Fruit fly (Drosophila melanogaster): Measurements from ENCODE around the gene Tengl3.
A peak's percentile ranks its signal among the peaks of the same experiment; 100 is the strongest.

Tengl3 gene

DNA sequence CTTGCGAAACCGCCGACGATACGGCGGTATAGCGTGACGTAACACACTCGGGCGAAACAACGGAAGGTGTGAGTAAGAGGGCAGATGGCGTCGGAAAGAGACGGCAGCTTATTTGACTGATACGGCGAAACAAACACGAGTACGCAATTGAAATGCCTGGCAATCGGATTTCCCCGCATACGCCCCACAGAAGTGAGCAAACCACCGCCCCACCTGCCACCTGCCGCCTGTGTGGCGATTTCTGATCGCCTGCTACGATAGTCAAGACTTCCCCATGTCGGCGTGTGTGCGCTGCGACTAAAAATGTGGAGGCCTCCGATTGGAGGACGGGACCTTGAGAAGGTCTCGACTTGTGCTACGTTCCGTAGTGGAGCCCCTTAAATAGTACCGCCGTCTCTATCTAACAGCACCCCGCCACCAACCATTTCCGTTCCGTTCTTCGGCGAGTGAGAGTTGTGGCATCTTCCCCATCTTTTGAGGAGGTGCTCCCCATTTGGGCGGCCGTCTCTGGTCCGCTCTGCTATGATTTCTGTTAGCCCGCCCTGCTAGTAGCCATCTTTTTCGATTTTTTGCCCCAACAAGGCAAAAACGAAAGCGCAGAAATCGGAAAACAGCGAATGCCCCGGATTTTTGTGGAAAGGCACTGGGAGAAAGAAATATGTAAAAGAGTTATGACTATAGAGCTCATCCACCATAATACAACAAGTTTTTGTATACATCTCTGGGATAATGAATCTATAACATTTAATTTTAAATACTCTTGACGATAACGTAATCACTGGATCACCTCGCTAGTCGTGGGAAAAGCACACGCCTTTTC is 39.2 kb downstream of the Tengl3 start (continued):
- TF ChIP-seq achi (GFP tag; optimal IDR thresholded peaks at IDR 0.05) (peak; percentile 97), Sox15 (GFP tag; optimal IDR thresholded peaks at IDR 0.05) (peak; percentile 98), Lpt (GFP tag; optimal IDR thresholded peaks at IDR 0.05) (peak; percentile 97), dsx (GFP tag; optimal IDR thresholded peaks at IDR 0.05; ENCODE audit: poor library complexity, severe bottlenecking) (peak; percentile 94), ss (GFP tag; optimal IDR thresholded peaks at IDR 0.05) (peak; percentile 92 to 93), Hr39 (GFP tag; optimal IDR thresholded peaks at IDR 0.05) (peak; percentile 99), CG15336 (GFP tag; IDR thresholded peaks at IDR 0.05) (no peak), CG1621 (tag; optimal IDR thresholded peaks at IDR 0.05) (peak; percentile 94), eg (GFP tag; IDR thresholded peaks at IDR 0.05) (no peak)

DNA sequence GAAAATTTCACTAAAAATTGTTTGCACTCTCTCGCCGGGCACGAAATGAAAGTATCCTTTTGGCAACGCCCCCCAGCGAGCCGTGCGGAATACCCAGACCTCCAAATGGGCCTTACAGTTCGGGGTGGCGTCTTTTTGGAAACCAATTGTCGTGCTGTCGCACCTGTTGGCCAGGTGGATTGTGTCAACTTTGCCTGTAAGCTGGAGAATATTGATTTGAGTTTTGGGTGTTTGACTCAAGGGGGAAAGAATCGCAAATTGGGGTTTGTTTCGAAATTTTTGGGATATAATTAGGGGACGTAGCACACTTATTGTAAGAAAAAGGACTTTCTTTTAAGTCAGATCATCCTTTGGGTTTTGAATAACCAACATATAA is 39.9 kb downstream of the Tengl3 start:
- no peak for TF ChIP-seq Sox102F (GFP tag; optimal IDR thresholded peaks at IDR 0.05)
- no peak for TF ChIP-seq CG6276 (GFP tag; optimal IDR thresholded peaks at IDR 0.05)
- TF ChIP-seq esn (GFP tag; optimal IDR thresholded peaks at IDR 0.05), result peak; percentile 3

DNA sequence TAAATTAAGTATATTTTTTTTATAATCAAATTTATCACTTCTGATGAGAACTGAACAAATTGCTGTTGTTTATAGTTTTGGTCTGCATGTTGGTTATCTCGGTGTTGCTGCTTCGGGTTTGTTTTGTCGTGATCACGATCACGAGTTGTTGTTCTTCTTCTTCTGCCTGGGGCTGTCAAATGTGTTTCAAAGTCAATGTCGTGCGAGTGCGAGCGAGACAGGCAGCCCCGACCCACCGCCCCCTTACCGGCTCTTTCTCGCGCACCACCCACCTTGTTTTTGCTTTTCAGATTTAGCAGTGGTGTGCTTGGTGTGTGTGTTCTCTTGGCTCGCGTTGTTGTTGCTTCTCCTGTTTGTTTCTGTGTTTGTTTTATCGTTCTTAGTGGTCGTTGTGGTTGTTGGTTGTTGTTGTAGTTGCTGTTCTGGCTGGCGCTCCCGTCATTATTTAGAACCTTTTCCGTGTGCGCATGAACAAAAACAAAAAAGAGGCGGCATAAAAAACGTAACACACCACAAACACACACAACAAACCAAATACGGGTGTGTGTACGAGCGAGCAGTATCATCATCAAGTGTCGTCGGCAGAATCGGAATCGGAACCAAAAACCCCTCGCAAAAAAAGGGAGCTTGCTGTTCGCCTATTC is 40.5 kb downstream of the Tengl3 start, which contains the start of gene COX7AL2:
TSS of gene COX7AL2 (minus strand) at position 438 of the 644 bp plus-strand sequence.
- TF ChIP-seq Blimp-1 (GFP tag; optimal IDR thresholded peaks at IDR 0.05) (no peak), salr (GFP tag; optimal IDR thresholded peaks at IDR 0.05) (peak in 1 of 2 experiments; percentile 36), achi (GFP tag; optimal IDR thresholded peaks at IDR 0.05) (peak; percentile 22), CG32006 (GFP tag; optimal IDR thresholded peaks at IDR 0.05) (peak; percentile 3), fkh (GFP tag; optimal IDR thresholded peaks at IDR 0.05) (peak; percentile 61), fd59A (GFP tag; optimal IDR thresholded peaks at IDR 0.05) (peak; percentile 10), fd85E (GFP tag; optimal IDR thresholded peaks at IDR 0.05) (no peak), ss (GFP tag; optimal IDR thresholded peaks at IDR 0.05) (no peak), acj6 (GFP tag; optimal IDR thresholded peaks at IDR 0.05) (no peak), CG6276 (GFP tag; optimal IDR thresholded peaks at IDR 0.05) (peak; percentile 48), CG9139 (GFP tag; optimal IDR thresholded peaks at IDR 0.05) (no peak), CG8632 (GFP tag; optimal IDR thresholded peaks at IDR 0.05) (peak; percentile 33), topi (GFP tag; optimal IDR thresholded peaks at IDR 0.05) (no peak), CG10631 (GFP tag; optimal IDR thresholded peaks at IDR 0.05) (peak; percentile 26)

DNA sequence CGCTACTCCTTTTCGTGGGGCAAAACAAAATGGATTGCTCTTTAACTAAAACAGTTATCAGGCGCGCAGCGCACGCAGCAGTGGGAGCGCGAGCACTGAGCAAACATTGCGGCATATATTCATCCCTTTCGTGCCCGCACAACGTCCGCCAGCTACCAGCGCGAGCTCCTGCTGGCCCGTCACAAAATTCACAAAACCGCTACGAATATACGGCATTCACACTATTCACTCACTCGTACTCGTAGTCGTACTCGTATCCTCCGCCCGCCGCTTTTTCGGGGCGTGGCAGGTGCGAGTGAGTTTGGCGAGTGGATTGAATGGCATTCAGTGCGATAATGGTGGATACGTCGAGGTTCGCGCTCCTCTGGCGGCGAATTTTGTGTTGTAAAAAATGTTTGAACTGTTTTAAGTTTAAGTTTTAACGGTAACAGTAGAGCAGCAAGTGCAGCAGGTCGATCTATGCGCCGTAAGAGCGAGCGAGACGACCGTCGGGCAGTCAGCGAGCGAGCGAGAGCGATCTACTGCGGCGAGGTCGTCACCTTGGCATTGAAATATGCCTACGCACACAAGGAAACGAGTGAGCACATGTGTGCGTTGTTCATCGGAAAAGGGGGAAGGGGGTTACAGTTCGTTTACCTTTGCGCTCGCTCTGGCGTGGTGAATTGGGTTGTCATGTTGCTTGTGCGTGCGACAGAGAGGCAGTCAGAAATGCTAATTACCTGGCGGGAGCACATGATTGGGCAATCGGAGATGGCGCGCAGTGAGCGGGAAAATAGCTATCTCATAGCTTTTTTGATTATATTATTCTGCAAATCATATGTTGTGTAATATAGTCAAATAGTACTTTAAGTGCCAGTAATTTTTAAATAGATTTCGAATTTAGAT is 41.2 kb downstream of the Tengl3 start:
- TF ChIP-seq Ets21C (GFP tag; optimal IDR thresholded peaks at IDR 0.05), result peak; percentile 52
- no peak for TF ChIP-seq CG11294 (GFP tag; IDR thresholded peaks at IDR 0.05)
- TF ChIP-seq CG6792 (GFP tag; optimal IDR thresholded peaks at IDR 0.05), result peak; percentile 23
- no peak for TF ChIP-seq CG15336 (GFP tag; IDR thresholded peaks at IDR 0.05)
- peak; percentile 84 for TF ChIP-seq Eip75B (GFP tag; optimal IDR thresholded peaks at IDR 0.05)
- TF ChIP-seq cyc (GFP tag; optimal IDR thresholded peaks at IDR 0.05), result peak; percentile 48
- no peak for TF ChIP-seq Eip93F (GFP tag; optimal IDR thresholded peaks at IDR 0.05)
- peak; percentile 80 for TF ChIP-seq Eip78C (GFP tag)
- TF ChIP-seq CG3919 (GFP tag; optimal IDR thresholded peaks at IDR 0.05), result peak; percentile 32
- peak; percentile 31 for TF ChIP-seq CG3032 (tag; optimal IDR thresholded peaks at IDR 0.05)
- peak; percentile 30 for TF ChIP-seq CG11762 (GFP tag; optimal IDR thresholded peaks at IDR 0.05; ENCODE audit: insufficient read depth)
- TF ChIP-seq Met (GFP tag; optimal IDR thresholded peaks at IDR 0.05), result peak; percentile 74
- TF ChIP-seq salr (GFP tag; optimal IDR thresholded peaks at IDR 0.05), result peak in 1 of 2 experiments; percentile 77
- TF ChIP-seq dsx (GFP tag; optimal IDR thresholded peaks at IDR 0.05; ENCODE audit: poor library complexity, severe bottlenecking), result peak; percentile 60
- TF ChIP-seq Sox15 (GFP tag; optimal IDR thresholded peaks at IDR 0.05), result no peak
- TF ChIP-seq CG8119 (GFP tag; IDR thresholded peaks at IDR 0.05), result no peak
- peak; percentile 21 for TF ChIP-seq Blimp-1 (GFP tag; optimal IDR thresholded peaks at IDR 0.05)
- peak; percentile 93 for TF ChIP-seq CG1621 (tag; optimal IDR thresholded peaks at IDR 0.05)
- peak; percentile 61 for TF ChIP-seq lz (GFP tag; optimal IDR thresholded peaks at IDR 0.05)
- peak; percentile 31 for TF ChIP-seq CG8319 (GFP tag; optimal IDR thresholded peaks at IDR 0.05)
- TF ChIP-seq Sox14 (GFP tag; optimal IDR thresholded peaks at IDR 0.05), result peak; percentile 48
- TF ChIP-seq spab (GFP tag; optimal IDR thresholded peaks at IDR 0.05), result no peak
- peak; percentile 41 for TF ChIP-seq Lpt (GFP tag; optimal IDR thresholded peaks at IDR 0.05)
- TF ChIP-seq OdsH (GFP tag; optimal IDR thresholded peaks at IDR 0.05), result peak; percentile 68
- peak; percentile 62 to 78 for TF ChIP-seq ss (GFP tag; optimal IDR thresholded peaks at IDR 0.05)

All from whole organism, prepupa.